Fruit fly (Drosophila melanogaster): ENCODE data around the gene CG17801.
"Not testable (repeated sequence)": the region's sequence is repeated elsewhere in the genome, so short reads cannot be mapped to it uniquely, and the experiment has no call there.

dm6 chr3R:17763088-17763487, 43.8 kb downstream of the CG17801 start, which contains the start of gene TyrR:
- TF ChIP-seq dl (GFP tag; optimal IDR thresholded peaks at IDR 0.05; ENCODE audit: insufficient read depth in 1 of 2, partially characterized antibody in 2 of 2); woc (GFP tag; optimal IDR thresholded peaks at IDR 0.05): not testable (repeated sequence)
